Fruit fly (Drosophila melanogaster) whole organism, pupa: Measurements from ENCODE around the gene CG7778.

Experiments used
- CG10348 ChIP-seq: fragments of 200-800 bp; sonication (Bioruptor generic); IDR thresholded peaks from 2 replicates; pipeline ENCODE4 v1.3.6; 2022; ENCODE audit warnings: missing biosample characterization, missing genetic modification characterization
- CG12605 ChIP-seq: fragments of 200-800 bp; sonication (Bioruptor generic); IDR thresholded peaks from 2 replicates; pipeline ENCODE4 v1.3.6; 2022; ENCODE audit warnings: missing biosample characterization, missing genetic modification characterization
- CG13204 ChIP-seq: fragments of 200-800 bp; sonication (Bioruptor generic); optimal IDR thresholded peaks from 2 replicates; lab custom pipeline; 2018; ENCODE audit warnings: missing biosample characterization, mild to moderate bottlenecking, missing genetic modification characterization, moderate library complexity
- CG14655 ChIP-seq: fragments of 200-800 bp; sonication (Bioruptor generic); optimal IDR thresholded peaks from 3 replicates; lab custom pipeline; 2017; ENCODE audit warnings: mild to moderate bottlenecking, missing biosample characterization, missing genetic modification reagents, missing genetic modification characterization
- CG15710 ChIP-seq: fragments of 200-800 bp; sonication (Bioruptor generic); optimal IDR thresholded peaks from 2 replicates; lab custom pipeline; 2018; ENCODE audit warnings: missing biosample characterization, mild to moderate bottlenecking, missing genetic modification characterization, moderate library complexity
- CG17806 ChIP-seq: fragments of 200-800 bp; sonication (Bioruptor generic); optimal IDR thresholded peaks from 2 replicates; lab custom pipeline; 2018; ENCODE audit warnings: missing biosample characterization, mild to moderate bottlenecking, missing genetic modification characterization, moderate library complexity
- CG32121 ChIP-seq: fragments of 200-800 bp; sonication (Bioruptor generic); IDR thresholded peaks from 2 replicates; pipeline ENCODE4 v1.3.6; 2022; ENCODE audit warnings: missing biosample characterization, missing genetic modification characterization
- CG34367 ChIP-seq: fragments of 200-800 bp; sonication (Bioruptor generic); optimal IDR thresholded peaks from 2 replicates; lab custom pipeline; 2018; ENCODE audit warnings: missing biosample characterization, mild to moderate bottlenecking, missing genetic modification characterization
- CG4496 ChIP-seq: fragments of 200-800 bp; sonication (Bioruptor generic); IDR thresholded peaks from 3 replicates; pipeline ENCODE4 v1.3.6; 2022; ENCODE audit warnings: missing biosample characterization, missing genetic modification characterization
- CG8159 ChIP-seq: fragments of 200-800 bp; sonication (Bioruptor generic); optimal IDR thresholded peaks from 3 replicates; lab custom pipeline; 2018; ENCODE audit warnings: missing biosample characterization, mild to moderate bottlenecking, missing genetic modification characterization, moderate library complexity
- CG8301 ChIP-seq: fragments of 200-800 bp; sonication (Bioruptor generic); optimal IDR thresholded peaks from 2 replicates; lab custom pipeline; 2018; ENCODE audit warnings: missing biosample characterization, mild to moderate bottlenecking, missing genetic modification characterization
- CG9948 ChIP-seq: fragments of 200-800 bp; sonication (Bioruptor generic); optimal IDR thresholded peaks from 2 replicates; lab custom pipeline; 2018; ENCODE audit warnings: missing biosample characterization, mild to moderate bottlenecking, missing genetic modification characterization, moderate library complexity
- D1 ChIP-seq: fragments of 200-800 bp; sonication (Bioruptor generic); optimal IDR thresholded peaks from 2 replicates; lab custom pipeline; 2018; ENCODE audit warnings: missing biosample characterization, mild to moderate bottlenecking, missing genetic modification characterization, moderate library complexity
- EcR ChIP-seq: fragments of 200-800 bp; sonication (Bioruptor generic); optimal IDR thresholded peaks from 3 replicates; lab custom pipeline; 2019; ENCODE audit warnings: missing biosample characterization, missing genetic modification characterization, mild to moderate bottlenecking, moderate library complexity, missing genetic modification reagents
- Ets98B ChIP-seq: fragments of 200-800 bp; sonication (Bioruptor generic); IDR thresholded peaks from 2 replicates; pipeline ENCODE4 v1.3.6; 2022; ENCODE audit warnings: missing biosample characterization, missing genetic modification characterization
- Pif1A ChIP-seq: fragments of 200-800 bp; sonication (Bioruptor generic); optimal IDR thresholded peaks from 3 replicates; lab custom pipeline; 2016; ENCODE audit warnings: missing biosample characterization, missing genetic modification characterization
- Pif1B ChIP-seq: fragments of 200-800 bp; sonication (Bioruptor generic); optimal IDR thresholded peaks from 3 replicates; lab custom pipeline; 2016; ENCODE audit warnings: missing biosample characterization, missing genetic modification characterization
- Snoo ChIP-seq: fragments of 200-800 bp; sonication (Bioruptor generic); optimal IDR thresholded peaks from 3 replicates; lab custom pipeline; 2017; ENCODE audit warnings: missing biosample characterization, mild to moderate bottlenecking, missing genetic modification characterization, inconsistent platforms
- fd96Ca ChIP-seq: fragments of 200-800 bp; sonication (Bioruptor generic); IDR thresholded peaks from 3 replicates; pipeline ENCODE4 v1.3.6; 2022; ENCODE audit warnings: missing biosample characterization, missing genetic modification characterization
- gl ChIP-seq: fragments of 200-800 bp; sonication (Bioruptor generic); optimal IDR thresholded peaks from 2 replicates; lab custom pipeline; 2018; ENCODE audit warnings: missing biosample characterization, mild to moderate bottlenecking, missing genetic modification characterization
- rn ChIP-seq: fragments of 200-800 bp; sonication (Bioruptor generic); IDR thresholded peaks from 2 replicates; pipeline ENCODE4 v1.3.6; 2022; ENCODE audit warnings: missing biosample characterization, missing genetic modification characterization

Gene CG7778

DNA sequence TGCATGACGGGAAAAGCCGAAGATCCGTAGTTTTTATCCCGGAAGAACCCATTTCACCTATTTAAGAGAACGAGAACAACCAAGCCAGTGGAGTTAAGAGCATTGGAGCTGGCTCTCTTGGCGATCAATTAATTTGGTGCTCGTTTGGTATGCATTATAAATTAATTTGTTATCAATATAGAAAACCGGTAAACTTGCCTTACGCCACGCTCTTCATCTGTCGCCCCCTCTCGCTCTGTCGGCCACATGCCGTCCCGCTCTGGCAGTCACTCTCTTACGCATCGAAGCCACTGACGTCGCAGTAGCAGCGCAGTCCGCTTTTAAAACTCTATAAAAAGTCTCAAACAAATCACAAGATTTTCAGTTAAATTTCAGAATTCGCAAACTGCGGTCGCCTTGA is at the start of gene CG7778:
TSS of gene CG7778 (plus strand) at position 361 of the 400 bp plus-strand sequence.
- no peak for TF ChIP-seq CG10348 (GFP tag; lab: Robert Waterston, UW)
- TF ChIP-seq CG12605: no peak
- no peak for TF ChIP-seq CG8159 (tag; lab: Kevin White, UChicago)
- TF ChIP-seq CG14655: no peak
- no peak for TF ChIP-seq CG34367
- TF ChIP-seq CG17806 (tag; lab: Kevin White, UChicago): no peak
- no peak for TF ChIP-seq CG4496 (GFP tag; lab: Robert Waterston, UW)
- no peak for TF ChIP-seq Ets98B (GFP tag; lab: Robert Waterston, UW)
- no peak for TF ChIP-seq D1 (tag; lab: Kevin White, UChicago)
- TF ChIP-seq CG15710 (tag; lab: Kevin White, UChicago): no peak
- no peak for TF ChIP-seq CG32121 (GFP tag; lab: Robert Waterston, UW)
- TF ChIP-seq EcR (GFP tag; lab: Kevin White, UChicago): no peak
- TF ChIP-seq Pif1A (GFP tag; lab: Kevin White, UChicago): no peak
- TF ChIP-seq fd96Ca (GFP tag; lab: Robert Waterston, UW): no peak
- no peak for TF ChIP-seq Pif1B
- no peak for TF ChIP-seq CG9948 (tag; lab: Kevin White, UChicago)
- no peak for TF ChIP-seq rn (GFP tag; lab: Robert Waterston, UW)
- TF ChIP-seq Snoo: no peak

DNA sequence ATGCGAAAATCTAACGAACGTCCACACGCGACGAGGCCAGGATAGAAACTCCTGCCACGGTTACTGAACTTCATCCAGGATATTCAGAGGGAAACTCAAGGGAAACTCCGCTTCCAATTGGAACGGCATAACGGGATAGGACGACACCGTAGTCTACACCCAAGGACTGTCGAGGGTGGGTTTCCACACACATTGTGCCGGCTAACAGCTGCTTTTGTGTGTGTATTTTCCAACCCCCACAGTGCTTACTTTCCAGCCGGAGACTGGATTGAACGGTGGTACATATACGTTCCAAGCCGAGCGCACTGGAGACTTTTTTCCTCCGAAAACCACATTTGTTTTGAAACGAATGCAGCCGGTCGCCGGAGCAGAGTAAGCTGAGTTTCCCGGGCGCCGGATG is 49.4 kb upstream of the CG7778 start:
- TF ChIP-seq Ets98B (GFP tag; lab: Robert Waterston, UW) (no peak), D1 (tag; lab: Kevin White, UChicago) (no peak), CG12605 (no peak), rn (GFP tag; lab: Robert Waterston, UW) (no peak), Pif1A (GFP tag; lab: Kevin White, UChicago) (no peak), CG34367 (no peak), CG32121 (GFP tag; lab: Robert Waterston, UW) (no peak), fd96Ca (GFP tag; lab: Robert Waterston, UW) (no peak), CG15710 (tag; lab: Kevin White, UChicago) (no peak)

DNA sequence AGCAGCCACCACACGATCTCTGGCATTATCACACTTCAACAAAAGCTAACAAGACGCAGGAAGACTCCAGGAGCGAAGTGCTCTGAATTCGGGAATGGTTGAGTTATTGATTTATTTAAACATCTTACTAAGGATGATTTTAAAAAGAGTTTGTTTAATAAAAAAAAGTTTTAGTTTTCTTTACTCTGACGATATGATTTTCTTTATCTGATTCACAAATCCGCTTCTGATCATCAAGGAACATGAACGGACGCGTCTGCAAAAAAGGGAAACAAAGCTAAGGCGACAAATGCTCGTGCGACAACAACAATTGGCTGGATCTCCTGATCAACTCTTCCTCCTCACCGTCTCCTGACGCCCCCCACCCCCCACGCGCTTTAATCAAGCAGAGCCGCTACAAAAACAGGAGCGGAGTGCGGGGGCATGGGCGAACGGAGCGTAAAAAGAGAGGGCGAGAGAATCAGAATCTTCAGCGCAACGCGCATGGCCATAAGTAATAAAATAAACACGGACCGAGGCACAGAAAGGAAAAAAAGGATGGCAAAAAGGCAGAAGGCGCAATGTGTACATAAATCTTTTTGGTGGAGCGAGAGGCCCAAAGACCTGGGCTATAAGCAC is 47.1 kb upstream of the CG7778 start:
- TF ChIP-seq CG14655 (no peak), CG32121 (GFP tag; lab: Robert Waterston, UW) (no peak), CG12605 (peak; percentile 64; the same call in 1 of the 2 replicates), Pif1A (GFP tag; lab: Kevin White, UChicago) (peak; percentile 82), CG4496 (GFP tag; lab: Robert Waterston, UW) (peak; percentile 69; the same call in 2 of the 3 replicates), CG10348 (GFP tag; lab: Robert Waterston, UW) (no peak), Snoo (peak; percentile 86), CG15710 (tag; lab: Kevin White, UChicago) (peak; percentile 95), gl (tag; lab: Kevin White, UChicago) (peak; percentile 85), CG34367 (peak; percentile 75), EcR (GFP tag; lab: Kevin White, UChicago) (peak; percentile 81), rn (GFP tag; lab: Robert Waterston, UW) (peak; percentile 40; the same call in 1 of the 2 replicates), fd96Ca (GFP tag; lab: Robert Waterston, UW) (peak; percentile 71), CG17806 (tag; lab: Kevin White, UChicago) (peak; percentile 92), D1 (tag; lab: Kevin White, UChicago) (peak; percentile 51), CG9948 (tag; lab: Kevin White, UChicago) (peak; percentile 85), Pif1B (peak; percentile 92), Ets98B (GFP tag; lab: Robert Waterston, UW) (peak; percentile 47), CG8159 (tag; lab: Kevin White, UChicago) (peak; percentile 93), CG8301 (peak; percentile 74), CG13204 (peak; percentile 97)

DNA sequence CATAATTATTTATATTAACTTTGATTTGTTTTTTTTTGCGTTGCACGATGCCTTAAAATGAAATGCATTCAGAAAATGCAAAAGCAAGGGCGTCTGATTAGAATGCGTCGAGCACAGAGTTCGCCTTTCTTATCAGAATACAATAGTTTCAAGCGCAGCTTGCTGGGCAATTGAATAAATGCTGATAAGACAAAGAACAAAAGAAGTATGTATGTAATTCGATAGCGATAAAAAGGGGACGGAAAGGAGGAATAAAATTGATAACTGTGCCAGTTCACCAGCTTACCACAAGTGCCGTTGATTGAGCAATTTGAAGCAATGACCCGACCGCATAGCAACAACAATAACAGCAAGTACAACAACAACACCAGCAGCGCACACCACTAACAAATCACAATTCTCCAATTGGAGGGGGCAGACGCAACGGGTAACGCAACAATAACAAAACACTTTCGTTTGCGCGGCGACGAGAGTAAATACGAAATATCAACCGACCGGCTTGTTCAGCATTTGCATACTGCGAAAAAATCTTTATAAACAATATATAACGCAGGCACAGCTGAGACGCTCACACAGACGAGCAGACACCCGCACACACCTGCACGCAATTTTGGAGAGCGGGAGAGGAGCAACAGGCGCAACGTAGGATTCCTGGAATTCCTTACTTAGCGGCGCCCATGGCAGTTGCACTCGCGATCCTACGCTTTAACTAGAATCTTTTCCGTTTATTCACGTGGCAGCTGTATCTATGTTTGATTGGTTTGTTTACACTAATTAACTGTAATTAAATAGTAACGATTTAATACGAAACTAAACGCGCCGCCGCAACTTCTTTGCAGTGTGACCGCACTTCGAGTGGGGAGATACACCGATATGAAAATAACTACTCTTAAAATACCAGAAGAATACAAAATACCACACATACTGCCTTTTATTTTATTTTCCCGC is 45.9 kb upstream of the CG7778 start, which contains the start of gene Btk:
TSS of gene Btk (minus strand) at position 860 of the 948 bp plus-strand sequence.
- TF ChIP-seq CG32121 (GFP tag; lab: Robert Waterston, UW) (peak; percentile 12; the same call in 1 of the 2 replicates), fd96Ca (GFP tag; lab: Robert Waterston, UW) (no peak), EcR (GFP tag; lab: Kevin White, UChicago) (peak; percentile 85), Snoo (peak; percentile 19)

DNA sequence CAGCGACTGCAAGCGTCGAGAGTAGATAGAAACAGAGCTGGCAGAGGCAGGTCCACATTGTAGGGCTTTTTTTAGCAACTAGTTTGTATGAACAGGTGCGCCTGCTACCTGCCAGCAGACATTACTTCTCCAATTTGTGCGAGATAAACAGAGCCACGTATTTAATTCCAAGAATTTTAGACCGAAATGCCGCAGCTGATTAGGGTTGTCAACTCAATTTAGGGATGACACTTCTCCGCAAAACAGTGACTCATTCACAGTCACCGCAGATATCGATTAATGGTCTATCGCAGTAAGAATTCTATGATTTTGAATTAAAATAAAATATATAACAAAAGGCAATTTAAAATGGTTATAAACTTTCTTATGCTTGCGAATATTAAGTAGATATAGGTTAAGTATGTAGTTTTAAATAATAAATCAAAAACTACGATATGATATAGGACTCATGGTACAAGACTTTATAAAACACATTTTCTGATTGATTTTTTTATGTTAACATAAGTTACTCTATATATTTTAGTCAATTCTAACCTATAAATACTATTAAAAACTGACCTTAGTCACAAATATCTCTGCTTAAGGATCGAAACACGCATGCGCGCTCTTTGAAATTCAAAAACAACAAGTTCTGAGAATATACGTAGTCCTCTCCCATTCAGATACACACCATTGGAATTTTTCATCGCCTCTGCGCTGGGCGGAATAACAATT is 43.5 kb upstream of the CG7778 start, which contains the start of the genes wol and Scgalpha:
TSS of gene wol (minus strand) at position 220 of the 714 bp plus-strand sequence.
TSS of gene Scgalpha (plus strand) at position 664 of the 714 bp plus-strand sequence.
- no peak for TF ChIP-seq CG8159 (tag; lab: Kevin White, UChicago)
- no peak for TF ChIP-seq Snoo
- TF ChIP-seq gl (tag; lab: Kevin White, UChicago): no peak
- no peak for TF ChIP-seq fd96Ca (GFP tag; lab: Robert Waterston, UW)
- no peak for TF ChIP-seq CG8301
- no peak for TF ChIP-seq CG17806 (tag; lab: Kevin White, UChicago)
- no peak for TF ChIP-seq CG32121 (GFP tag; lab: Robert Waterston, UW)
- no peak for TF ChIP-seq Pif1B
- TF ChIP-seq CG9948 (tag; lab: Kevin White, UChicago): no peak
- no peak for TF ChIP-seq CG13204
- no peak for TF ChIP-seq CG34367
- no peak for TF ChIP-seq D1 (tag; lab: Kevin White, UChicago)
- TF ChIP-seq CG10348 (GFP tag; lab: Robert Waterston, UW): no peak
- TF ChIP-seq rn (GFP tag; lab: Robert Waterston, UW): no peak
- no peak for TF ChIP-seq CG12605
- TF ChIP-seq CG15710 (tag; lab: Kevin White, UChicago): no peak
- TF ChIP-seq Ets98B (GFP tag; lab: Robert Waterston, UW): no peak
- TF ChIP-seq CG14655: no peak
